Worm (Caenorhabditis elegans): Measurements from ENCODE around the gene F35F10.13.

DNA sequence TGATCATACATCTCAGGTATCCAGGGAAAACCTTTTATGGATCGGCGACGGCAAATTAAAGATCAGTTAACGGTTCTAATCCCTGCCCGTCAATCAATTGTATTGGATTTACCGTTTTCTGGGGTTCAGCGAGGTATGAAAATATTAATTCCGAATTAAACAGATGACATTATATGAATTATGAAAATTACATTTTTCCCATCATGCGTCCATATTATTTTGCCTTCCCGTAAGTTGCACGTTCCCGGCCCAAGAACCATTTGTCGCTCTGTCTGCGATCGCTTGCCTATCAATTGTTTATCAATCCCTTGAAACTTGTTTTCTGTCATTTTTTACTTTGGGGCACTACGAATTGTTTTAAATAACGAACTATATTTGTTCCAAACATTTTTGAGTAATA, 42.8 kb upstream of the F35F10.13 start:
- no peak for TF ChIP-seq ceh-34 (tag; optimal IDR thresholded peaks at IDR 0.05)
- TF ChIP-seq pqm-1 (tag; optimal IDR thresholded peaks at IDR 0.05), result no peak
- no peak for TF ChIP-seq ama-1 (optimal IDR thresholded peaks at IDR 0.05)
- no peak for TF ChIP-seq ceh-14 (tag; optimal IDR thresholded peaks at IDR 0.05)
- no peak for TF ChIP-seq pros-1 (tag; optimal IDR thresholded peaks at IDR 0.05)
- TF ChIP-seq nhr-232 (tag; optimal IDR thresholded peaks at IDR 0.05), result no peak
- TF ChIP-seq pha-2 (tag; optimal IDR thresholded peaks at IDR 0.05), result no peak
- TF ChIP-seq K09A11.1 (tag; optimal IDR thresholded peaks at IDR 0.05; ENCODE audit: insufficient read depth), result no peak
